Worm (Caenorhabditis elegans) whole organism, young adult: Measurements from ENCODE around the gene rpn-9.

Experiments used
- lin-26 ChIP-seq: fragments of 200-800 bp; sonication (Bioruptor generic); IDR thresholded peaks from 2 replicates; pipeline ENCODE4 v1.3.6; 2022; ENCODE audit warnings: missing genetic modification reagents, missing genetic modification characterization, missing compliant biosample characterization
- madf-6 ChIP-seq: fragments of 200-800 bp; sonication (Bioruptor generic); IDR thresholded peaks from 2 replicates; pipeline ENCODE4 v1.3.6; 2022; ENCODE audit warnings: missing genetic modification reagents, missing genetic modification characterization, missing compliant biosample characterization

ce11 chrII:11284701-11285100 is 46.0 kb upstream of the rpn-9 start:
- TF ChIP-seq lin-26 = no peak
- no peak for TF ChIP-seq madf-6
